Worm (Caenorhabditis elegans): Measurements from ENCODE around the gene H01M10.2.

The H01M10.2 gene

ce11 chrX:2590777-2591176 lies 5.2 kb upstream of the H01M10.2 start (continued):
- peak; percentile 43 for TF ChIP-seq vab-15 (tag; optimal IDR thresholded peaks at IDR 0.05)
- TF ChIP-seq mdl-1 (tag; optimal IDR thresholded peaks at IDR 0.05): peak in 1 of 2 experiments; percentile 39
- TF ChIP-seq snu-23 (GFP tag; optimal IDR thresholded peaks at IDR 0.05): peak; percentile 41
- TF ChIP-seq hlh-4 (tag; optimal IDR thresholded peaks at IDR 0.05): no peak
- TF ChIP-seq C34B4.2 (tag; optimal IDR thresholded peaks at IDR 0.05): no peak
- no peak for TF ChIP-seq sptf-1 (tag; optimal IDR thresholded peaks at IDR 0.05)
- peak; percentile 83 for TF ChIP-seq nhr-85 (tag)
- TF ChIP-seq unc-86 (tag; optimal IDR thresholded peaks at IDR 0.05): no peak
- peak; percentile 36 for TF ChIP-seq skn-1 (tag; optimal IDR thresholded peaks at IDR 0.05)
- no peak for TF ChIP-seq F16B12.6 (tag; optimal IDR thresholded peaks at IDR 0.05)
- TF ChIP-seq elt-2 (tag; optimal IDR thresholded peaks at IDR 0.05): no peak
- peak; percentile 21 for TF ChIP-seq mep-1 (tag; optimal IDR thresholded peaks at IDR 0.05)
- TF ChIP-seq ama-1 (optimal IDR thresholded peaks at IDR 0.05): no peak
- TF ChIP-seq tbx-2 (tag; optimal IDR thresholded peaks at IDR 0.05): no peak
- no peak for TF ChIP-seq isw-1 (GFP tag; IDR thresholded peaks at IDR 0.05)
- peak; percentile 36 for TF ChIP-seq nhr-90 (tag; optimal IDR thresholded peaks at IDR 0.05; ENCODE audit: poor library complexity)

DNA sequence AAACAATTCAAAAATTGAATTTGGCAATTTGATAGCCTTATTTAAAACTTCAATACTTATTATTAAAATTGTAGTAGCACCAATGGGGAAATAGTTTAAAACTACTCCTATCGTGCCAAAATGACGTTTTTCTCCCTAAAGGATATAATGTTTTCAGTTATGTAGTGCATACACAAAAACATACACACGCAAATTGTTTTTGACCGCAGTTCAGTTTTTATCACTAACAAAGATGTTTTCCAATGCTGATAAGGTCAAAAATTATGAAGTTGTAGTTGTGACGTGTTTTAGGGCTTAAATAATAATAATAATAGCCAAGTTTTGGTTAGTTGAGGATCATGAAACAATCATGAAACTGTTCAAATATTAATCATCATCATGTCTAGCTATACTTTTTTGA lies 4.5 kb upstream of the H01M10.2 start:
- no peak for TF ChIP-seq ets-5 (GFP tag; IDR thresholded peaks at IDR 0.05)
- no peak for TF ChIP-seq F16B12.6 (tag; optimal IDR thresholded peaks at IDR 0.05)
- no peak for TF ChIP-seq unc-30 (tag; optimal IDR thresholded peaks at IDR 0.05)
- no peak for TF ChIP-seq dsc-1 (tag; optimal IDR thresholded peaks at IDR 0.05)
- no peak for TF ChIP-seq unc-130 (tag; optimal IDR thresholded peaks at IDR 0.05)
- TF ChIP-seq ztf-11 (tag; optimal IDR thresholded peaks at IDR 0.05): no peak
- no peak for TF ChIP-seq snpc-4 (tag; optimal IDR thresholded peaks at IDR 0.05)
- no peak for TF ChIP-seq unc-98 (GFP tag; IDR thresholded peaks at IDR 0.05)
- no peak for TF ChIP-seq mab-9 (GFP tag; IDR thresholded peaks at IDR 0.05)
- TF ChIP-seq lsy-2 (tag; optimal IDR thresholded peaks at IDR 0.05): no peak
- TF ChIP-seq zag-1 (tag; optimal IDR thresholded peaks at IDR 0.05): no peak
- TF ChIP-seq egl-27 (tag; optimal IDR thresholded peaks at IDR 0.05): no peak
- no peak for TF ChIP-seq nhr-84 (tag; optimal IDR thresholded peaks at IDR 0.05)
- TF ChIP-seq ceh-82 (tag; optimal IDR thresholded peaks at IDR 0.05): no peak
- no peak for TF ChIP-seq pag-3 (tag; optimal IDR thresholded peaks at IDR 0.05; ENCODE audit: borderline replicate concordance, insufficient read depth)
- no peak for TF ChIP-seq mef-2 (tag; optimal IDR thresholded peaks at IDR 0.05)
- no peak for TF ChIP-seq jun-1 (tag; optimal IDR thresholded peaks at IDR 0.05)
- TF ChIP-seq fkh-8 (tag; optimal IDR thresholded peaks at IDR 0.05): no peak
- TF ChIP-seq pax-3 (tag; optimal IDR thresholded peaks at IDR 0.05): no peak

DNA sequence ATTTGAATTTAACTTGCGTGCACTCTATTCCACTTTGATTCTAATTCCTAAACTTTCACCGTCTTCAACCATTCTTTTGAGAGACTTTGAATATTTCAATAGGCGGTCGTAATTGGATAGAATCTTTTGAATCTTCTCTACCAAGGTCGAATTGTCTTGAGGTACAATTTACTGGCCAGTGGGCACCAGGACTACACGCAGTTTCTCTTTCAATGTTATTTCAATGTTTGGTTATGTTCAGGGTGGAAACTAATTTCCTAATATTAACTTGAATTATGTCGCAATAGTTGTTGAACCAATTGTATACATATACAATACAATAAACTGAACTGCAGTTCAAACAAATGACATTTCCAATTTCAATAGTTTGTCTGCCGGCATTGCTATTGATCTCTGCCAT lies 2.5 kb upstream of the H01M10.2 start:
- TF ChIP-seq fos-1 (tag; optimal IDR thresholded peaks at IDR 0.05) (no peak), zag-1 (tag; optimal IDR thresholded peaks at IDR 0.05) (no peak), nhr-90 (tag; optimal IDR thresholded peaks at IDR 0.05; ENCODE audit: poor library complexity) (peak; percentile 12), mep-1 (tag; optimal IDR thresholded peaks at IDR 0.05) (no peak), mdl-1 (tag; optimal IDR thresholded peaks at IDR 0.05) (no peak), ama-1 (optimal IDR thresholded peaks at IDR 0.05) (no peak), nhr-12 (tag; optimal IDR thresholded peaks at IDR 0.05) (no peak), sup-37 (GFP tag; optimal IDR thresholded peaks at IDR 0.05) (no peak), ets-5 (GFP tag; IDR thresholded peaks at IDR 0.05) (no peak), egl-13 (tag; optimal IDR thresholded peaks at IDR 0.05) (no peak), hlh-17 (GFP tag; optimal IDR thresholded peaks at IDR 0.05; ENCODE audit: borderline replicate concordance) (no peak), ztf-11 (tag; optimal IDR thresholded peaks at IDR 0.05) (no peak), xbp-1 (tag; optimal IDR thresholded peaks at IDR 0.05) (no peak), nhr-76 (tag; optimal IDR thresholded peaks at IDR 0.05) (no peak), lir-3 (tag; optimal IDR thresholded peaks at IDR 0.05; ENCODE audit: poor library complexity) (no peak), nhr-77 (tag; optimal IDR thresholded peaks at IDR 0.05) (no peak), swsn-7 (tag; optimal IDR thresholded peaks at IDR 0.05) (no peak), C04F5.9 (tag; optimal IDR thresholded peaks at IDR 0.05) (no peak), lin-14 (GFP tag; optimal IDR thresholded peaks at IDR 0.05) (peak; percentile 61), zip-4 (GFP tag; optimal IDR thresholded peaks at IDR 0.05) (no peak), nhr-20 (tag; optimal IDR thresholded peaks at IDR 0.05) (peak; percentile 38), mab-9 (GFP tag; IDR thresholded peaks at IDR 0.05) (no peak), ceh-88 (GFP tag; IDR thresholded peaks at IDR 0.05) (no peak), elt-3 (tag; optimal IDR thresholded peaks at IDR 0.05) (no peak), aly-2 (tag; optimal IDR thresholded peaks at IDR 0.05) (no peak)

Data from whole organism, L1 larva.